Worm (Caenorhabditis elegans): ENCODE results near the gene T13C2.3.

T13C2.3 gene

ce11 chrII:6750929-6751328, 38.1 kb upstream of the T13C2.3 start, which contains the start of gene F41G3.20:
TSS of gene F41G3.20 (minus strand) at chrII:6751029.
- TF ChIP-seq nhr-12 (tag; optimal IDR thresholded peaks at IDR 0.05) (no peak), egl-27 (tag; optimal IDR thresholded peaks at IDR 0.05) (no peak), pha-4 (tag; optimal IDR thresholded peaks at IDR 0.05) (no peak), mdl-1 (tag; optimal IDR thresholded peaks at IDR 0.05) (no peak), fkh-10 (GFP tag; optimal IDR thresholded peaks at IDR 0.05) (no peak), nhr-23 (tag; optimal IDR thresholded peaks at IDR 0.05) (no peak), nfya-1 (tag; optimal IDR thresholded peaks at IDR 0.05; ENCODE audit: insufficient read depth) (no peak), sea-2 (GFP tag; optimal IDR thresholded peaks at IDR 0.05) (no peak), lin-15B (tag; optimal IDR thresholded peaks at IDR 0.05) (no peak), tbx-2 (tag; optimal IDR thresholded peaks at IDR 0.05) (no peak), unc-39 (tag; optimal IDR thresholded peaks at IDR 0.05) (no peak), nhr-76 (tag; optimal IDR thresholded peaks at IDR 0.05) (no peak), snpc-4 (tag; optimal IDR thresholded peaks at IDR 0.05) (no peak), fos-1 (tag; optimal IDR thresholded peaks at IDR 0.05) (no peak), skn-1 (tag; optimal IDR thresholded peaks at IDR 0.05) (no peak), egl-5 (tag; optimal IDR thresholded peaks at IDR 0.05) (no peak), elt-1 (tag; optimal IDR thresholded peaks at IDR 0.05) (no peak)

ce11 chrII:6752027-6752426, 37.0 kb upstream of the T13C2.3 start, which contains the start of gene F41G3.19:
TSS of gene F41G3.19 (minus strand) at chrII:6752127.
- TF ChIP-seq ceh-9 (tag; optimal IDR thresholded peaks at IDR 0.05): no peak
- TF ChIP-seq tbx-2 (tag; optimal IDR thresholded peaks at IDR 0.05): no peak
- TF ChIP-seq nhr-43 (tag; optimal IDR thresholded peaks at IDR 0.05; ENCODE audit: poor library complexity, severe bottlenecking): no peak

DNA sequence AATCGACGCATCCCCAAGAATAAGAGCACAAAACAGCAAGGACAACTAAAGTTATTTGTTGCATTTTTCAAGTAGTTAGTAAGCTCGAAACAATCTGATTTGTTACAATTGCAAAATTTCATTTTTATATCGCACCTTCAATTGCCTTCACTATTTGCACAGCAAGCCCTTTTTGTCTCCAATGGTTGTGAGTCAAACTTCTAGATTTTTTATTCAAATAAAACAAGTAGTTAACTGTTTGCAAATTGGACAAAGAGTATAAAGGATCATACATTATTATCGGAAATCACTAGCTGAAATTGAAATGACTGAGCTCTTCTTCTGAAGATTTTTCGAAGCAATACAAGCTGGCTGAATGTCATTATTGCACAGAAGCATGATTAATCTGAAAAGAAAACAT, 36.2 kb upstream of the T13C2.3 start, which contains the start of gene F41G3.21:
Gene F41G3.21 (minus strand): TSS at position 101 of the 400 bp plus-strand sequence.
- no peak for TF ChIP-seq nfya-1 (tag; optimal IDR thresholded peaks at IDR 0.05; ENCODE audit: insufficient read depth)
- TF ChIP-seq nhr-11 (tag; optimal IDR thresholded peaks at IDR 0.05): no peak
- TF ChIP-seq lsy-12 (tag; optimal IDR thresholded peaks at IDR 0.05): no peak

ce11 chrII:6754671-6755224, 34.3 kb upstream of the T13C2.3 start, which contains the start of the genes srx-95 and fis-1:
TSS of gene srx-95 (minus strand) at chrII:6754771.
TSS of gene fis-1 (plus strand) at chrII:6755174.
- TF ChIP-seq lin-15B (tag; optimal IDR thresholded peaks at IDR 0.05) (no peak), elt-2 (tag; optimal IDR thresholded peaks at IDR 0.05) (no peak), lin-39 (tag; optimal IDR thresholded peaks at IDR 0.05) (no peak), R02D3.7 (tag; optimal IDR thresholded peaks at IDR 0.05) (no peak), ceh-82 (tag; optimal IDR thresholded peaks at IDR 0.05) (no peak)

- TF ChIP-seq sea-2 (GFP tag; optimal IDR thresholded peaks at IDR 0.05) (no peak), nhr-12 (tag; optimal IDR thresholded peaks at IDR 0.05) (no peak), snpc-4 (tag; optimal IDR thresholded peaks at IDR 0.05) (no peak), elt-1 (tag; optimal IDR thresholded peaks at IDR 0.05) (no peak), ceh-28 (tag; optimal IDR thresholded peaks at IDR 0.05) (no peak), ztf-11 (tag; optimal IDR thresholded peaks at IDR 0.05) (no peak), nhr-25 (tag; optimal IDR thresholded peaks at IDR 0.05) (no peak), fkh-10 (GFP tag; optimal IDR thresholded peaks at IDR 0.05) (no peak), egl-5 (tag; optimal IDR thresholded peaks at IDR 0.05) (no peak), unc-39 (tag; optimal IDR thresholded peaks at IDR 0.05) (no peak)
These were observed 32.8 kb upstream of the T13C2.3 start, which contains the start of gene F41G3.3 for ce11 chrII:6756232-6756631. TSS of gene F41G3.3 (plus strand) at chrII:6756532.

DNA sequence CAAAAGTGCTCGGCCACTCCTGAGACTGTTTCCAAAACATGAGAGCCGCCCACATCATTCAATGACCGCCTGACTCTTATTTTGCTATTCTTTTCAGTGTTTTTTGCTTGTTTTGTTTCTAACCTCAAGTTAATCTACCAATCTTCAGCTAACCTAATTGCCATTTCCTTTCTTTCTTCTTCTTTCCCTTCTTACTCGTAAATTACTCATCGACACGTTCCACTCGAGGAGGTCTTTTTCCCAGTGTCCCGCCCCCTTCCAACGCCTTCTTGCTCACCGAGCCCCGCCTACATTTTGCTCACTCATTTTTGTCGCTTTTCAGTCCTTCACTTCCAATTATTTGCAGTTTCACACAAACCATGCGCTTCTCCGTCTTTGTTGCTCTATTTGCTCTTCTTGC, 24.3 kb upstream of the T13C2.3 start, which contains the start of gene nlp-50:
Gene nlp-50 (plus strand): TSS at position 301 of the 400 bp plus-strand sequence.
- TF ChIP-seq egl-27 (tag; optimal IDR thresholded peaks at IDR 0.05) (no peak), egl-5 (tag; optimal IDR thresholded peaks at IDR 0.05) (no peak)

- TF ChIP-seq nhr-76 (tag; optimal IDR thresholded peaks at IDR 0.05): no peak
- TF ChIP-seq elt-2 (tag; optimal IDR thresholded peaks at IDR 0.05): peak; percentile 41
- TF ChIP-seq nhr-23 (tag; optimal IDR thresholded peaks at IDR 0.05): no peak
- TF ChIP-seq elt-1 (tag; optimal IDR thresholded peaks at IDR 0.05): no peak
These were observed 21.0 kb upstream of the T13C2.3 start, which contains the start of gene F41G3.18 for ce11 chrII:6768014-6768413. TSS of gene F41G3.18 (plus strand) at chrII:6768314.

Measured in whole organism, L3 larva.